Fruit fly (Drosophila melanogaster) whole organism, embryonic: Measurements from ENCODE around the gene CG15283.

ENCODE experiments used
- CG13775 ChIP-seq: fragments of 200-800 bp; sonication (Bioruptor generic); optimal IDR thresholded peaks from 3 replicates; lab custom pipeline; 2017; ENCODE audit warnings: missing biosample characterization, mild to moderate bottlenecking, missing genetic modification characterization
- CG15011 ChIP-seq: fragments of 200-800 bp; sonication (Bioruptor generic); optimal IDR thresholded peaks from 3 replicates; lab custom pipeline; 2018; ENCODE audit warnings: missing biosample characterization, mild to moderate bottlenecking, missing genetic modification characterization
- CG2199 ChIP-seq: fragments of 200-800 bp; sonication (Bioruptor generic); IDR thresholded peaks from 3 replicates; pipeline ENCODE4 v1.3.6; 2022; ENCODE audit warnings: missing biosample characterization, missing genetic modification characterization
- CG31365 ChIP-seq: fragments of 200-800 bp; sonication (Bioruptor generic); optimal IDR thresholded peaks from 2 replicates; lab custom pipeline; 2018; ENCODE audit warnings: missing biosample characterization, mild to moderate bottlenecking, missing genetic modification characterization
- CG34422 ChIP-seq: fragments of 200-800 bp; sonication (Bioruptor generic); IDR thresholded peaks from 3 replicates; pipeline ENCODE4 v1.3.6; 2022; ENCODE audit warnings: missing biosample characterization, missing genetic modification characterization
- CG6791 ChIP-seq: fragments of 200-800 bp; sonication (Bioruptor generic); IDR thresholded peaks from 3 replicates; pipeline ENCODE4 v1.3.6; 2022; ENCODE audit warnings: missing biosample characterization, missing genetic modification characterization; ENCODE audit not compliant: partially characterized antibody
- CG7745 ChIP-seq: fragments of 200-800 bp; sonication (Bioruptor generic); optimal IDR thresholded peaks from 2 replicates; lab custom pipeline; 2018; ENCODE audit warnings: missing biosample characterization, mild to moderate bottlenecking, missing genetic modification characterization, moderate library complexity
- Chrac-16 ChIP-seq: fragments of 200-800 bp; sonication (Bioruptor generic); optimal IDR thresholded peaks from 3 replicates; lab custom pipeline; 2016; ENCODE audit warnings: missing biosample characterization, missing genetic modification characterization
- D19A ChIP-seq: fragments of 200-800 bp; optimal IDR thresholded peaks from 3 replicates; lab custom pipeline; 2019; ENCODE audit warnings: missing biosample characterization, mild to moderate bottlenecking, missing genetic modification characterization, moderate library complexity
- Doc2 ChIP-seq: fragments of 200-800 bp; sonication (Bioruptor generic); IDR thresholded peaks from 2 replicates; pipeline ENCODE4 v1.3.6; 2022; ENCODE audit warnings: missing biosample characterization, missing genetic modification characterization
- Gsc ChIP-seq: fragments of 200-800 bp; sonication (Bioruptor generic); IDR thresholded peaks from 2 replicates; pipeline ENCODE4 v1.3.6; 2022; ENCODE audit warnings: missing biosample characterization, missing genetic modification characterization
- HHEX ChIP-seq: fragments of 200-800 bp; sonication (Bioruptor generic); optimal IDR thresholded peaks from 3 replicates; lab custom pipeline; 2017; ENCODE audit warnings: missing biosample characterization, mild to moderate bottlenecking, missing genetic modification characterization, missing genetic modification reagents
- Hand ChIP-seq: fragments of 200-800 bp; sonication (Bioruptor generic); optimal IDR thresholded peaks from 2 replicates; lab custom pipeline; 2017; ENCODE audit warnings: mild to moderate bottlenecking, missing biosample characterization, missing genetic modification reagents, missing genetic modification characterization
- HmgZ ChIP-seq: fragments of 200-800 bp; sonication (Bioruptor generic); optimal IDR thresholded peaks from 2 replicates; lab custom pipeline; 2018; ENCODE audit warnings: missing biosample characterization, mild to moderate bottlenecking, missing genetic modification characterization
- Lhr ChIP-seq: fragments of 200-800 bp; sonication (Bioruptor generic); optimal IDR thresholded peaks from 3 replicates; lab custom pipeline; 2017; ENCODE audit warnings: mild to moderate bottlenecking, missing biosample characterization, missing genetic modification reagents, missing genetic modification characterization
- Lpt ChIP-seq: fragments of >200 bp; optimal IDR thresholded peaks from 2 replicates; lab custom pipeline; 2018; ENCODE audit warnings: missing biosample characterization, missing genetic modification characterization
- NC2β ChIP-seq: fragments of 200-800 bp; sonication (Bioruptor generic); optimal IDR thresholded peaks from 2 replicates; lab custom pipeline; 2016; ENCODE audit warnings: missing biosample characterization, missing genetic modification characterization
- Scr ChIP-seq: fragments of 200-800 bp; sonication (Bioruptor generic); IDR thresholded peaks from 2 replicates; pipeline ENCODE4 v1.3.6; 2022; ENCODE audit warnings: missing biosample characterization, missing genetic modification characterization; ENCODE audit not compliant: partially characterized antibody
- Ssrp ChIP-seq: fragments of 200-800 bp; sonication (Bioruptor generic); optimal IDR thresholded peaks from 2 replicates; lab custom pipeline; 2018; ENCODE audit warnings: missing biosample characterization, mild to moderate bottlenecking, missing genetic modification characterization, moderate library complexity
- Taf1 ChIP-seq: fragments of 200-800 bp; sonication (Bioruptor generic); IDR thresholded peaks from 2 replicates; pipeline ENCODE4 v1.3.6; 2022; ENCODE audit warnings: missing biosample characterization, missing genetic modification characterization
- amos ChIP-seq: fragments of 200-800 bp; sonication (Bioruptor generic); IDR thresholded peaks from 2 replicates; pipeline ENCODE4 v1.3.6; 2022; ENCODE audit warnings: missing biosample characterization, missing genetic modification characterization; ENCODE audit not compliant: partially characterized antibody
- aop ChIP-seq: fragments of 200-800 bp; sonication (Bioruptor generic); IDR thresholded peaks from 2 replicates; pipeline ENCODE4 v1.3.6; 2022; ENCODE audit warnings: missing biosample characterization, missing genetic modification characterization
- br ChIP-seq: fragments of >200 bp; optimal IDR thresholded peaks from 2 replicates; lab custom pipeline; 2017
- cato ChIP-seq: fragments of 200-800 bp; sonication (Bioruptor generic); optimal IDR thresholded peaks from 2 replicates; lab custom pipeline; 2016; ENCODE audit warnings: missing biosample characterization, missing genetic modification characterization, borderline replicate concordance
- croc ChIP-seq: fragments of 200-800 bp; sonication (Bioruptor generic); conservative IDR thresholded peaks from 3 replicates; pipeline ENCODE4 v1.3.6; 2022; ENCODE audit warnings: missing biosample characterization, missing genetic modification characterization
- danr ChIP-seq: fragments of 200-800 bp; sonication (Bioruptor generic); IDR thresholded peaks from 2 replicates; pipeline ENCODE4 v1.3.6; 2022; ENCODE audit warnings: missing biosample characterization, missing genetic modification characterization
- ewg ChIP-seq: fragments of 200-800 bp; sonication (Bioruptor generic); optimal IDR thresholded peaks from 3 replicates; lab custom pipeline; 2017; ENCODE audit warnings: mild to moderate bottlenecking, missing biosample characterization, missing genetic modification reagents, missing genetic modification characterization
- fd3F ChIP-seq: fragments of 200-800 bp; sonication (Bioruptor generic); optimal IDR thresholded peaks from 2 replicates; lab custom pipeline; 2018; ENCODE audit warnings: missing biosample characterization, mild to moderate bottlenecking, missing genetic modification characterization, moderate library complexity
- gcm ChIP-seq: fragments of 200-800 bp; sonication (Bioruptor generic); optimal IDR thresholded peaks from 2 replicates; lab custom pipeline; 2019; ENCODE audit warnings: missing biosample characterization, mild to moderate bottlenecking, missing genetic modification characterization, moderate library complexity
- jumu ChIP-seq: fragments of 200-800 bp; sonication (Bioruptor generic); optimal IDR thresholded peaks from 3 replicates; lab custom pipeline; 2016; ENCODE audit warnings: missing biosample characterization, missing genetic modification characterization
- kah ChIP-seq: fragments of 200-800 bp; sonication (Bioruptor generic); optimal IDR thresholded peaks from 2 replicates; lab custom pipeline; 2018; ENCODE audit warnings: missing biosample characterization, mild to moderate bottlenecking, missing genetic modification characterization
- nerfin-1 ChIP-seq: fragments of 200-800 bp; sonication (Bioruptor generic); optimal IDR thresholded peaks from 3 replicates; lab custom pipeline; 2019; ENCODE audit warnings: missing biosample characterization, mild to moderate bottlenecking, missing genetic modification characterization, moderate library complexity
- oc ChIP-seq: fragments of 200-800 bp; sonication (Bioruptor generic); optimal IDR thresholded peaks from 2 replicates; lab custom pipeline; 2018; ENCODE audit warnings: missing biosample characterization, mild to moderate bottlenecking, missing genetic modification characterization, moderate library complexity
- sc ChIP-seq, 3 experiments: fragments of >200 bp in 2 of 3; fragments of 200-800 bp in 1 of 3; sonication (Bioruptor generic) in 1 of 3; optimal IDR thresholded peaks; 2 replicates in 2 of 3; 3 replicates in 1 of 3; lab custom pipeline; 2017; ENCODE audit warnings: mild to moderate bottlenecking in 1 of 3, missing biosample characterization in 1 of 3, missing genetic modification characterization in 1 of 3, missing genetic modification reagents in 1 of 3
- sens ChIP-seq: fragments of 200-800 bp; sonication (Bioruptor generic); peaks from one replicate; lab custom pipeline; 2016; ENCODE audit warnings: missing biosample characterization, missing genetic modification characterization
- slp2 ChIP-seq: fragments of 200-800 bp; sonication (Bioruptor generic); optimal IDR thresholded peaks from 2 replicates; lab custom pipeline; 2016; ENCODE audit warnings: missing biosample characterization, missing genetic modification characterization
- sqz ChIP-seq: fragments of 200-800 bp; sonication (Bioruptor generic); optimal IDR thresholded peaks from 3 replicates; lab custom pipeline; 2018; ENCODE audit warnings: missing biosample characterization, mild to moderate bottlenecking, missing genetic modification characterization
- toy ChIP-seq: fragments of 200-800 bp; sonication (Bioruptor generic); IDR thresholded peaks from 2 replicates; pipeline ENCODE4 v1.3.6; 2022; ENCODE audit warnings: missing biosample characterization, missing genetic modification characterization
- trem ChIP-seq: fragments of 200-800 bp; optimal IDR thresholded peaks from 3 replicates; lab custom pipeline; 2019; ENCODE audit warnings: missing biosample characterization, mild to moderate bottlenecking, missing genetic modification characterization, moderate library complexity
- twi ChIP-seq: fragments of 200-800 bp; optimal IDR thresholded peaks from 2 replicates; lab custom pipeline; 2019; ENCODE audit warnings: missing biosample characterization, mild to moderate bottlenecking, missing genetic modification characterization, moderate library complexity
- tx ChIP-seq: fragments of 200-800 bp; sonication (Bioruptor generic); optimal IDR thresholded peaks from 2 replicates; lab custom pipeline; 2016; ENCODE audit warnings: missing biosample characterization, missing genetic modification characterization
- zen ChIP-seq: fragments of 200-800 bp; sonication (Bioruptor generic); optimal IDR thresholded peaks from 3 replicates; lab custom pipeline; 2018; ENCODE audit warnings: missing biosample characterization, mild to moderate bottlenecking, missing genetic modification characterization, moderate library complexity

CG15283 gene

DNA sequence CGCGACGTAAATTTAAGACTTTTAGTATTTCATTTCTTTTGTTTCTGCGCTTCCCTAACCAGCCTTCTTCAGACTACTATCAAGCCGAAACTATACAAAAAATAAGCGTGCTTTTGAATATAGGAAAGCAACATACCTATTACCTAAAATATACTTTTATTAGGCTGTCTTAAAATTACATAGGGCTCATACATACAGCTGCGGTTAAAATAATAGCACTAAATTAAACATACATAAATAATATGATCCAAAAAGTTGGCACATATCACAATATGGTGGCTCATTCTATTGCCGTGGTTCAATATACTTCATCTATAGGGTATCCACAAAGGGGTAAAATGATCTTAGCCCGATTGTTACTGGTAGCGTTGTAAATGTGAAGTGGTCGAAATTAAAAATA lies 49.7 kb upstream of the CG15283 start (continued):
- TF ChIP-seq CG31365 = no peak
- peak; percentile 6 for TF ChIP-seq Lhr (GFP tag; lab: Kevin White, UChicago)
- TF ChIP-seq toy (GFP tag; lab: Robert Waterston, UW) = peak; percentile 19; the same call in 1 of the 2 replicates
- peak; percentile 45 for TF ChIP-seq HmgZ (tag; lab: Kevin White, UChicago)
- peak; percentile 48 for TF ChIP-seq CG13775 (GFP tag; lab: Kevin White, UChicago)
- TF ChIP-seq Taf1 (GFP tag; lab: Robert Waterston, UW) = peak; percentile 47; the same call in 1 of the 2 replicates
- no peak for TF ChIP-seq Gsc
- peak; percentile 31 for TF ChIP-seq fd3F (GFP tag; lab: Kevin White, UChicago)
- peak; percentile 18 for TF ChIP-seq twi (tag; lab: Kevin White, UChicago)
- peak; percentile 15 for TF ChIP-seq kah (GFP tag; lab: Kevin White, UChicago)
- peak; percentile 41 for TF ChIP-seq cato (GFP tag; lab: Kevin White, UChicago)
- peak; percentile 50 for TF ChIP-seq ewg (GFP tag; lab: Kevin White, UChicago)
- peak; percentile 47 for TF ChIP-seq zen
- TF ChIP-seq NC2β = peak; percentile 54
- peak; percentile 68 for TF ChIP-seq Ssrp (tag; lab: Kevin White, UChicago)
- peak; percentile 84 for TF ChIP-seq D19A
- TF ChIP-seq CG34422 = peak; percentile 72
- no peak for TF ChIP-seq CG2199 (GFP tag; lab: Robert Waterston, UW)
- peak; percentile 46 for TF ChIP-seq trem (tag; lab: Kevin White, UChicago)
- no peak for TF ChIP-seq br
- no peak for TF ChIP-seq Doc2 (GFP tag; lab: Robert Waterston, UW)
- peak; percentile 30 for TF ChIP-seq sens
- TF ChIP-seq HHEX (GFP tag; lab: Kevin White, UChicago) = peak; percentile 47
- TF ChIP-seq sc (optimal IDR thresholded peaks at IDR 0.05; lab: Kevin White, UChicago) = no peak
- peak; percentile 69 for TF ChIP-seq sc (GFP tag; optimal IDR thresholded peaks at IDR 0.05; lab: Kevin White, UChicago)
- TF ChIP-seq Chrac-16 (GFP tag; lab: Kevin White, UChicago) = peak; percentile 38
- TF ChIP-seq CG6791 (GFP tag; lab: Robert Waterston, UW) = no peak
- TF ChIP-seq gcm = peak; percentile 54
- peak; percentile 38; the same call in 1 of the 2 replicates for TF ChIP-seq danr
- peak; percentile 49 for TF ChIP-seq tx (GFP tag; lab: Kevin White, UChicago)
- peak; percentile 31 for TF ChIP-seq sqz (GFP tag; lab: Kevin White, UChicago)
- TF ChIP-seq jumu (GFP tag; lab: Kevin White, UChicago) = peak; percentile 4
- peak; percentile 51 for TF ChIP-seq nerfin-1 (tag; lab: Kevin White, UChicago)
- no peak for TF ChIP-seq aop (GFP tag; lab: Robert Waterston, UW)
- no peak for TF ChIP-seq Scr (GFP tag; lab: Robert Waterston, UW)
- peak; percentile 51 for TF ChIP-seq CG15011 (GFP tag; lab: Kevin White, UChicago)
- TF ChIP-seq oc (tag; lab: Kevin White, UChicago) = peak; percentile 66
- TF ChIP-seq Hand = no peak
- TF ChIP-seq CG7745 (tag; lab: Kevin White, UChicago) = no peak
- TF ChIP-seq amos (GFP tag; lab: Robert Waterston, UW) = no peak
- TF ChIP-seq Lpt (GFP tag; lab: Kevin White, UChicago) = no peak
- TF ChIP-seq croc (GFP tag; lab: Robert Waterston, UW) = peak; percentile 75
- no peak for TF ChIP-seq slp2
